Fruit fly (Drosophila melanogaster) whole organism, pupa: Measurements from ENCODE around the gene CG31835.

Experiments
- CG10348 ChIP-seq: fragments of 200-800 bp; sonication (Bioruptor generic); IDR thresholded peaks from 2 replicates; pipeline ENCODE4 v1.3.6; 2022; ENCODE audit warnings: missing biosample characterization, missing genetic modification characterization
- CG12605 ChIP-seq: fragments of 200-800 bp; sonication (Bioruptor generic); IDR thresholded peaks from 2 replicates; pipeline ENCODE4 v1.3.6; 2022; ENCODE audit warnings: missing biosample characterization, missing genetic modification characterization
- CG13204 ChIP-seq: fragments of 200-800 bp; sonication (Bioruptor generic); optimal IDR thresholded peaks from 2 replicates; lab custom pipeline; 2018; ENCODE audit warnings: missing biosample characterization, mild to moderate bottlenecking, missing genetic modification characterization, moderate library complexity
- CG14655 ChIP-seq: fragments of 200-800 bp; sonication (Bioruptor generic); optimal IDR thresholded peaks from 3 replicates; lab custom pipeline; 2017; ENCODE audit warnings: mild to moderate bottlenecking, missing biosample characterization, missing genetic modification reagents, missing genetic modification characterization
- CG15710 ChIP-seq: fragments of 200-800 bp; sonication (Bioruptor generic); optimal IDR thresholded peaks from 2 replicates; lab custom pipeline; 2018; ENCODE audit warnings: missing biosample characterization, mild to moderate bottlenecking, missing genetic modification characterization, moderate library complexity
- CG17806 ChIP-seq: fragments of 200-800 bp; sonication (Bioruptor generic); optimal IDR thresholded peaks from 2 replicates; lab custom pipeline; 2018; ENCODE audit warnings: missing biosample characterization, mild to moderate bottlenecking, missing genetic modification characterization, moderate library complexity
- CG32121 ChIP-seq: fragments of 200-800 bp; sonication (Bioruptor generic); IDR thresholded peaks from 2 replicates; pipeline ENCODE4 v1.3.6; 2022; ENCODE audit warnings: missing biosample characterization, missing genetic modification characterization
- CG34367 ChIP-seq: fragments of 200-800 bp; sonication (Bioruptor generic); optimal IDR thresholded peaks from 2 replicates; lab custom pipeline; 2018; ENCODE audit warnings: missing biosample characterization, mild to moderate bottlenecking, missing genetic modification characterization
- CG4496 ChIP-seq: fragments of 200-800 bp; sonication (Bioruptor generic); IDR thresholded peaks from 3 replicates; pipeline ENCODE4 v1.3.6; 2022; ENCODE audit warnings: missing biosample characterization, missing genetic modification characterization
- CG8159 ChIP-seq: fragments of 200-800 bp; sonication (Bioruptor generic); optimal IDR thresholded peaks from 3 replicates; lab custom pipeline; 2018; ENCODE audit warnings: missing biosample characterization, mild to moderate bottlenecking, missing genetic modification characterization, moderate library complexity
- CG8301 ChIP-seq: fragments of 200-800 bp; sonication (Bioruptor generic); optimal IDR thresholded peaks from 2 replicates; lab custom pipeline; 2018; ENCODE audit warnings: missing biosample characterization, mild to moderate bottlenecking, missing genetic modification characterization
- CG9948 ChIP-seq: fragments of 200-800 bp; sonication (Bioruptor generic); optimal IDR thresholded peaks from 2 replicates; lab custom pipeline; 2018; ENCODE audit warnings: missing biosample characterization, mild to moderate bottlenecking, missing genetic modification characterization, moderate library complexity
- D1 ChIP-seq: fragments of 200-800 bp; sonication (Bioruptor generic); optimal IDR thresholded peaks from 2 replicates; lab custom pipeline; 2018; ENCODE audit warnings: missing biosample characterization, mild to moderate bottlenecking, missing genetic modification characterization, moderate library complexity
- EcR ChIP-seq: fragments of 200-800 bp; sonication (Bioruptor generic); optimal IDR thresholded peaks from 3 replicates; lab custom pipeline; 2019; ENCODE audit warnings: missing biosample characterization, missing genetic modification characterization, mild to moderate bottlenecking, moderate library complexity, missing genetic modification reagents
- Ets98B ChIP-seq: fragments of 200-800 bp; sonication (Bioruptor generic); IDR thresholded peaks from 2 replicates; pipeline ENCODE4 v1.3.6; 2022; ENCODE audit warnings: missing biosample characterization, missing genetic modification characterization
- Pif1A ChIP-seq: fragments of 200-800 bp; sonication (Bioruptor generic); optimal IDR thresholded peaks from 3 replicates; lab custom pipeline; 2016; ENCODE audit warnings: missing biosample characterization, missing genetic modification characterization
- Pif1B ChIP-seq: fragments of 200-800 bp; sonication (Bioruptor generic); optimal IDR thresholded peaks from 3 replicates; lab custom pipeline; 2016; ENCODE audit warnings: missing biosample characterization, missing genetic modification characterization
- Snoo ChIP-seq: fragments of 200-800 bp; sonication (Bioruptor generic); optimal IDR thresholded peaks from 3 replicates; lab custom pipeline; 2017; ENCODE audit warnings: missing biosample characterization, mild to moderate bottlenecking, missing genetic modification characterization, inconsistent platforms
- fd96Ca ChIP-seq: fragments of 200-800 bp; sonication (Bioruptor generic); IDR thresholded peaks from 3 replicates; pipeline ENCODE4 v1.3.6; 2022; ENCODE audit warnings: missing biosample characterization, missing genetic modification characterization
- gl ChIP-seq: fragments of 200-800 bp; sonication (Bioruptor generic); optimal IDR thresholded peaks from 2 replicates; lab custom pipeline; 2018; ENCODE audit warnings: missing biosample characterization, mild to moderate bottlenecking, missing genetic modification characterization
- rn ChIP-seq: fragments of 200-800 bp; sonication (Bioruptor generic); IDR thresholded peaks from 2 replicates; pipeline ENCODE4 v1.3.6; 2022; ENCODE audit warnings: missing biosample characterization, missing genetic modification characterization

Gene CG31835

dm6 chr2L:14693620-14694019 is 42.0 kb upstream of the CG31835 start:
- TF ChIP-seq Snoo (no peak), fd96Ca (GFP tag; lab: Robert Waterston, UW) (0 out of 3 replicates have a peak, but pooled peaks have one; percentile 24), CG9948 (tag; lab: Kevin White, UChicago) (no peak), CG15710 (tag; lab: Kevin White, UChicago) (no peak), CG12605 (GFP tag; lab: Robert Waterston, UW) (no peak), CG4496 (peak; percentile 56; the same call in 1 of the 3 replicates), CG17806 (tag; lab: Kevin White, UChicago) (no peak), CG34367 (no peak), CG13204 (GFP tag; lab: Kevin White, UChicago) (no peak), gl (tag; lab: Kevin White, UChicago) (no peak), Pif1A (GFP tag; lab: Kevin White, UChicago) (no peak), CG8159 (tag; lab: Kevin White, UChicago) (no peak), CG14655 (GFP tag; lab: Kevin White, UChicago) (no peak), Pif1B (GFP tag; lab: Kevin White, UChicago) (no peak), CG8301 (tag; lab: Kevin White, UChicago) (no peak), CG10348 (no peak), Ets98B (GFP tag; lab: Robert Waterston, UW) (peak; percentile 13; the same call in 1 of the 2 replicates), EcR (GFP tag; lab: Kevin White, UChicago) (no peak), CG32121 (no peak), rn (GFP tag; lab: Robert Waterston, UW) (no peak), D1 (no peak)

- TF ChIP-seq CG13204 (GFP tag; lab: Kevin White, UChicago) = no peak
- TF ChIP-seq CG32121 = no peak
- TF ChIP-seq CG8301 (tag; lab: Kevin White, UChicago) = peak; percentile 42
- peak; percentile 2 for TF ChIP-seq CG9948 (tag; lab: Kevin White, UChicago)
- TF ChIP-seq CG15710 (tag; lab: Kevin White, UChicago) = peak; percentile 15
- peak; percentile 16 for TF ChIP-seq CG14655 (GFP tag; lab: Kevin White, UChicago)
- no peak for TF ChIP-seq CG4496
- no peak for TF ChIP-seq rn (GFP tag; lab: Robert Waterston, UW)
- TF ChIP-seq CG10348 = no peak
- TF ChIP-seq CG17806 (tag; lab: Kevin White, UChicago) = peak; percentile 4
- peak; percentile 22 for TF ChIP-seq CG8159 (tag; lab: Kevin White, UChicago)
- peak; percentile 27 for TF ChIP-seq Pif1A (GFP tag; lab: Kevin White, UChicago)
- no peak for TF ChIP-seq Snoo
- TF ChIP-seq Pif1B (GFP tag; lab: Kevin White, UChicago) = peak; percentile 5
These were observed 37.7 kb upstream of the CG31835 start for dm6 chr2L:14697938-14698337.

DNA sequence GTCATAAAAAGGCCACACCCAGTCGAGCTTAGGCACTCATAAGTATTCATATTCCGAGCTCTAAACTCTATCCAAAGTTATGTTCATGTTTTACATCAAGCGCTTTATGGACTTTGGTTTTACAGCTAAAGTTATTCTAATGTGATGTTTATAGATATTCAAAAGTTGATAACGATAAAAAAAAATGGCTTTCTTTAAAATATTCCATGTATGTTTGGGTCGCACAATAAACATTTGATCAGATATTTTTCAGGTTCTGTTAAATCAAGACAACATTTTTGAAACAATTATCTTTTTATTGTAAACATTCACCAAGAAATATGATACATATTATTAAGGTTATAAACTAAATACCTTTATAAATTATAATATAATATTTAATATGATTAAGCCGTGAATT is 36.7 kb upstream of the CG31835 start:
- TF ChIP-seq CG4496 (no peak), CG32121 (no peak), CG15710 (tag; lab: Kevin White, UChicago) (no peak), Pif1A (GFP tag; lab: Kevin White, UChicago) (no peak), CG12605 (GFP tag; lab: Robert Waterston, UW) (no peak), CG8159 (tag; lab: Kevin White, UChicago) (no peak), Pif1B (GFP tag; lab: Kevin White, UChicago) (no peak), CG17806 (tag; lab: Kevin White, UChicago) (no peak), rn (GFP tag; lab: Robert Waterston, UW) (no peak), CG10348 (no peak), gl (tag; lab: Kevin White, UChicago) (no peak), D1 (no peak), CG8301 (tag; lab: Kevin White, UChicago) (no peak)

DNA sequence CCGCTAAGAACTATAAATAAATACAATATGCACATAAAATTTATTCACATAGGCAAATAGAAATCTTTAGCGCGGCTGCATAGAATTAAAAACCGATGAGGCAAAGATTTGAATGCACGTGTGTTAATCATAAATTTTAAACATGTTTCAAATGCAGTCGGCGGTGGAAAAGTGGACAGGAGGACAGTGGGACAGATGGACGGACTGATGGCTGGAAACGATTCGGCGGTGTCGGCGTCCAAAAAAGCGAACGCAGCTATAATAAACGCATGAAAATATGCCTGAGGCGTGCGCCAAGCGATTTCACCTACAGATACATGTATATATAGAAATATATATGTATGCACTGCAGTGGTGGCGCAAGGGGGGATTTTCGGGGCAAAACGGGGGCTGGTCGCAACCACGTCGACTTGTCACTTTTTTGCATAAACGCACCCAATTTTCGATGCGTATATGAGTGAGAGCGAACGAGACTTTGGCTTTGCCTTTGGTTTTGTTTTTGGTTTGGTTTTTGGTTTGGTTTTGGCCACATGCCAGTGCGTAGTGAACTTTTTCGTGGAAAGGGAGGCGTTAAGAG is 36.1 kb upstream of the CG31835 start:
- no peak for TF ChIP-seq gl (tag; lab: Kevin White, UChicago)
- TF ChIP-seq CG15710 (tag; lab: Kevin White, UChicago) = no peak
- TF ChIP-seq Pif1A (GFP tag; lab: Kevin White, UChicago) = no peak
- no peak for TF ChIP-seq CG13204 (GFP tag; lab: Kevin White, UChicago)
- peak; percentile 74 for TF ChIP-seq CG32121
- peak; percentile 20; the same call in 1 of the 2 replicates for TF ChIP-seq Ets98B (GFP tag; lab: Robert Waterston, UW)
- no peak for TF ChIP-seq CG8301 (tag; lab: Kevin White, UChicago)
- TF ChIP-seq CG17806 (tag; lab: Kevin White, UChicago) = no peak
- no peak for TF ChIP-seq CG10348
- no peak for TF ChIP-seq D1
- no peak for TF ChIP-seq EcR (GFP tag; lab: Kevin White, UChicago)
- no peak for TF ChIP-seq CG9948 (tag; lab: Kevin White, UChicago)
- no peak for TF ChIP-seq fd96Ca (GFP tag; lab: Robert Waterston, UW)
- TF ChIP-seq CG34367 = no peak
- TF ChIP-seq CG8159 (tag; lab: Kevin White, UChicago) = no peak
- TF ChIP-seq rn (GFP tag; lab: Robert Waterston, UW) = no peak
- no peak for TF ChIP-seq Snoo
- no peak for TF ChIP-seq CG12605 (GFP tag; lab: Robert Waterston, UW)
- no peak for TF ChIP-seq CG14655 (GFP tag; lab: Kevin White, UChicago)
- 0 out of 3 replicates have a peak, but pooled peaks have one; percentile 27 for TF ChIP-seq CG4496
- TF ChIP-seq Pif1B (GFP tag; lab: Kevin White, UChicago) = no peak

- peak; percentile 55 for TF ChIP-seq Pif1A (GFP tag; lab: Kevin White, UChicago)
- peak; percentile 65 for TF ChIP-seq CG12605 (GFP tag; lab: Robert Waterston, UW)
- no peak for TF ChIP-seq CG32121
- TF ChIP-seq CG10348 = peak; percentile 60
- TF ChIP-seq, all 21 proteins: peak for 3
These were observed 34.1 kb upstream of the CG31835 start for dm6 chr2L:14701495-14701894.
